Fruit fly (Drosophila melanogaster) Kc167 (cell line): ENCODE results near the gene RpL10.

Source experiments
- Myc ChIP-seq: fragments of >200 bp; optimal IDR thresholded peaks from 2 replicates; lab custom pipeline; 2017; ENCODE audit warnings: missing external identifiers
- h ChIP-seq: fragments of >200 bp; optimal IDR thresholded peaks from 3 replicates; lab custom pipeline; 2018; ENCODE audit warnings: missing external identifiers
- insv ChIP-seq: fragments of >200 bp; optimal IDR thresholded peaks from 3 replicates; lab custom pipeline; 2018; ENCODE audit warnings: missing external identifiers
- ttk ChIP-seq: sonication (Bioruptor generic); optimal IDR thresholded peaks from 2 replicates; lab custom pipeline; 2017; ENCODE audit warnings: missing external identifiers

DNA sequence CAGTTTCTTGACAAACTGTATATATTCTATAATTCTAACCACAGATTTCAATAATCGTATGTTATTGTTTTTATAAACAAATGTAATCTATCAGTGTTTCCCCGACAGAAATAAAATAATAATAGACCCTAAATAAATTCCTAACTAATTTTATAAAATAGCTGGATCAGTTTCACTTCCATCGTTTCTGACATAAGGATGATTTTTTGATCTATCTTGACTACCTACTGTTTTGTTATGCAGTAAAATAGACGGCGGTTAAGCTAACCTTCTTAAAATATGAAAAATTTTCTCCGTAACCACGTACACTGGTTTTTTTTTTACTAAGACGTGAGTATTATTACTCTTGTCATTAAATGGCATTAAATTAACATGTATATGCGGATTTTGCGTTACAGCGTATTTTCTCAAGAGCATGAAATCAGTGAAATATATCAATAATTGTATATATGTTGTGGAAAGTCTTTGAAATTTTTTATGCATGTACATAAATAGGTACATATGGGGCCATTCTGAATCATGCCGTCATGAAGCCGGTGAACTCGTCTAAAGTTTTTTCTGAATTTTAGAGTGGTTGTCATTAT lies 4.2 kb upstream of the RpL10 start:
- TF ChIP-seq Myc (lab: Kevin White, UChicago) = no peak
- no peak for TF ChIP-seq h (lab: Kevin White, UChicago)
- TF ChIP-seq insv = no peak
- TF ChIP-seq ttk = no peak
